Worm (Caenorhabditis elegans) whole organism, L3 larva: Measurements from ENCODE around the gene F16G10.3.

Source experiments
- ZK546.5 ChIP-seq: sonication (generic microtip); optimal IDR thresholded peaks from 2 replicates; lab custom pipeline; 2017; ENCODE audit warnings: missing biosample characterization, missing genetic modification characterization
- ceh-16 ChIP-seq: sonication (generic microtip); optimal IDR thresholded peaks from 2 replicates; lab custom pipeline; 2017; ENCODE audit warnings: missing biosample characterization, missing genetic modification characterization
- ceh-82 ChIP-seq: fragments of 150-350 bp; optimal IDR thresholded peaks from 2 replicates; lab custom pipeline; 2014; ENCODE audit warnings: missing biosample characterization, missing genetic modification characterization
- elt-2 ChIP-seq: sonication (generic microtip); optimal IDR thresholded peaks from 2 replicates; lab custom pipeline; 2016; ENCODE audit warnings: missing genetic modification reagents, mild to moderate bottlenecking, missing genetic modification characterization, missing compliant biosample characterization
- jun-1 ChIP-seq: fragments of 150-350 bp; optimal IDR thresholded peaks from 2 replicates; lab custom pipeline; 2014; ENCODE audit warnings: missing biosample characterization, missing genetic modification reagents, missing genetic modification characterization
- lsy-12 ChIP-seq: sonication (generic microtip); optimal IDR thresholded peaks from 2 replicates; lab custom pipeline; 2016; ENCODE audit warnings: mild to moderate bottlenecking, missing genetic modification characterization, missing compliant biosample characterization
- nfya-1 ChIP-seq: sonication (generic microtip); optimal IDR thresholded peaks from 2 replicates; lab custom pipeline; 2017; ENCODE audit warnings: missing genetic modification characterization, mild to moderate bottlenecking, missing compliant biosample characterization, antibody characterized with exemption, moderate library complexity; ENCODE audit not compliant: insufficient read depth
- nhr-12 ChIP-seq: fragments of 150-350 bp; optimal IDR thresholded peaks from 2 replicates; lab custom pipeline; 2014; ENCODE audit warnings: missing biosample characterization, missing genetic modification characterization
- nhr-25 ChIP-seq: sonication (generic microtip); optimal IDR thresholded peaks from 2 replicates; lab custom pipeline; 2017; ENCODE audit warnings: missing biosample characterization, missing genetic modification characterization
- nhr-76 ChIP-seq: fragments of 150-350 bp; sonication (generic microtip); optimal IDR thresholded peaks from 5 replicates; lab custom pipeline; 2014; ENCODE audit warnings: missing biosample characterization, missing genetic modification characterization
- pha-4 ChIP-seq: fragments of 150-350 bp; optimal IDR thresholded peaks from 2 replicates; lab custom pipeline; 2014; ENCODE audit warnings: missing biosample characterization, missing genetic modification reagents, missing genetic modification characterization
- pqm-1 ChIP-seq: fragments of 150-350 bp; optimal IDR thresholded peaks from 2 replicates; lab custom pipeline; 2017; ENCODE audit warnings: missing biosample characterization, missing genetic modification characterization, inconsistent platforms
- snpc-4 ChIP-seq: fragments of 150-350 bp; optimal IDR thresholded peaks from 2 replicates; lab custom pipeline; 2014; ENCODE audit warnings: missing biosample characterization, missing genetic modification characterization
- unc-62 ChIP-seq: fragments of 150-350 bp; sonication (generic microtip); optimal IDR thresholded peaks from 4 replicates; lab custom pipeline; 2014; ENCODE audit warnings: missing biosample characterization, missing genetic modification reagents, missing genetic modification characterization

F16G10.3 gene

ce11 chrII:2417889-2418288, 45.7 kb downstream of the F16G10.3 start, which contains the start of the genes F42G2.5 and F42G2.7:
Gene F42G2.5 (minus strand): TSS chrII:2417989.
Gene F42G2.7 (plus strand): TSS chrII:2418158.
- TF ChIP-seq nhr-12 (tag; lab: Kevin White, UChicago) (no peak), elt-2 (tag; lab: Kevin White, UChicago) (peak; percentile 44)

ce11 chrII:2418836-2419235, 46.6 kb downstream of the F16G10.3 start, which contains the start of gene fbxc-20:
Gene fbxc-20 (plus strand): TSS chrII:2419136.
- TF ChIP-seq ceh-16 (tag; lab: Kevin White, UChicago) (no peak), unc-62 (no peak), lsy-12 (tag; lab: Kevin White, UChicago) (no peak)
- TF ChIP-seq, all 47 proteins: peak for 0

- peak; percentile 62 for TF ChIP-seq pha-4 (tag; lab: Kevin White, UChicago)
- peak; percentile 24 for TF ChIP-seq pqm-1 (tag; lab: Kevin White, UChicago)
- peak; percentile 62 for TF ChIP-seq elt-2 (tag; lab: Kevin White, UChicago)
- no peak for TF ChIP-seq jun-1 (tag; lab: Kevin White, UChicago)
- TF ChIP-seq ZK546.5 (tag; lab: Kevin White, UChicago) = no peak
These were observed 48.5 kb downstream of the F16G10.3 start for ce11 chrII:2420685-2421084.

ce11 chrII:2421185-2421584, 49.0 kb downstream of the F16G10.3 start:
- peak; percentile 52 for TF ChIP-seq elt-2 (tag; lab: Kevin White, UChicago)
- TF ChIP-seq pqm-1 (tag; lab: Kevin White, UChicago) = peak; percentile 57
- TF ChIP-seq pha-4 (tag; lab: Kevin White, UChicago) = peak; percentile 36
- no peak for TF ChIP-seq nhr-76 (tag; lab: Kevin White, UChicago)

ce11 chrII:2421905-2422304, 49.7 kb downstream of the F16G10.3 start, which contains the start of gene F42G2.2:
Gene F42G2.2 (plus strand): TSS chrII:2422205.
- TF ChIP-seq nfya-1 = no peak

- TF ChIP-seq elt-2 (tag; lab: Kevin White, UChicago) = peak; percentile 6
- no peak for TF ChIP-seq pqm-1 (tag; lab: Kevin White, UChicago)
- no peak for TF ChIP-seq ceh-82 (tag; lab: Kevin White, UChicago)
- no peak for TF ChIP-seq nhr-25 (tag; lab: Kevin White, UChicago)
- TF ChIP-seq snpc-4 (tag; lab: Kevin White, UChicago) = no peak
These were observed 50.2 kb downstream of the F16G10.3 start for ce11 chrII:2422427-2422826.
